Fruit fly (Drosophila melanogaster) whole organism, embryonic: ENCODE data around the gene Zw.

Experiments used
- Awh ChIP-seq: fragments of 200-800 bp; sonication (Bioruptor generic); IDR thresholded peaks from 2 replicates; pipeline ENCODE4, ENCODE4 v1.3.6; 2022; ENCODE audit warnings: missing biosample characterization, missing genetic modification characterization
- CG11696 ChIP-seq: fragments of 200-800 bp; sonication (Bioruptor generic); IDR thresholded peaks from 2 replicates; pipeline ENCODE4 v1.3.6; 2022; ENCODE audit warnings: missing biosample characterization, missing genetic modification characterization
- CG13624 ChIP-seq: fragments of 200-800 bp; sonication (Bioruptor generic); optimal IDR thresholded peaks from 2 replicates; lab custom pipeline; 2016; ENCODE audit warnings: missing biosample characterization, missing genetic modification characterization
- CG17186 ChIP-seq: fragments of 200-800 bp; sonication (Bioruptor generic); optimal IDR thresholded peaks from 3 replicates; lab custom pipeline; 2017; ENCODE audit warnings: missing biosample characterization, missing genetic modification reagents, missing genetic modification characterization
- CG17385 ChIP-seq: fragments of 200-800 bp; sonication (Bioruptor generic); optimal IDR thresholded peaks from 3 replicates; lab custom pipeline; 2018; ENCODE audit warnings: missing biosample characterization, mild to moderate bottlenecking, missing genetic modification characterization
- CG17802 ChIP-seq: fragments of 200-800 bp; sonication (Bioruptor generic); optimal IDR thresholded peaks from 2 replicates; lab custom pipeline; 2018; ENCODE audit warnings: missing biosample characterization, mild to moderate bottlenecking, missing genetic modification characterization, moderate library complexity
- CG17829 ChIP-seq: fragments of 200-800 bp; optimal IDR thresholded peaks from 2 replicates; lab custom pipeline; 2019; ENCODE audit warnings: missing biosample characterization, mild to moderate bottlenecking, missing genetic modification characterization, moderate library complexity
- CG1832 ChIP-seq: fragments of 200-800 bp; sonication (Bioruptor generic); optimal IDR thresholded peaks from 2 replicates; lab custom pipeline; 2017; ENCODE audit warnings: missing biosample characterization, mild to moderate bottlenecking, missing genetic modification characterization, inconsistent platforms
- CG18619 ChIP-seq: fragments of 200-800 bp; sonication (Bioruptor generic); optimal IDR thresholded peaks from 3 replicates; lab custom pipeline; 2017; ENCODE audit warnings: missing biosample characterization, mild to moderate bottlenecking, missing genetic modification characterization
- CG2129 ChIP-seq: fragments of 200-800 bp; sonication (Bioruptor generic); IDR thresholded peaks from 2 replicates; pipeline ENCODE4 v1.3.6; 2022; ENCODE audit warnings: missing biosample characterization, missing genetic modification characterization; ENCODE audit not compliant: partially characterized antibody
- CG31441 ChIP-seq: fragments of 200-800 bp; sonication (Bioruptor generic); IDR thresholded peaks from 2 replicates; pipeline ENCODE4 v1.3.6; 2022; ENCODE audit warnings: missing biosample characterization, missing genetic modification characterization
- CG34422 ChIP-seq: fragments of 200-800 bp; sonication (Bioruptor generic); IDR thresholded peaks from 3 replicates; pipeline ENCODE4 v1.3.6; 2022; ENCODE audit warnings: missing biosample characterization, missing genetic modification characterization
- CG4820 ChIP-seq: fragments of 200-800 bp; sonication (Bioruptor generic); optimal IDR thresholded peaks from 3 replicates; lab custom pipeline; 2016; ENCODE audit warnings: missing biosample characterization, missing genetic modification characterization
- CG6791 ChIP-seq: fragments of 200-800 bp; sonication (Bioruptor generic); IDR thresholded peaks from 3 replicates; pipeline ENCODE4 v1.3.6; 2022; ENCODE audit warnings: missing biosample characterization, missing genetic modification characterization; ENCODE audit not compliant: partially characterized antibody
- CG7745 ChIP-seq: fragments of 200-800 bp; sonication (Bioruptor generic); optimal IDR thresholded peaks from 2 replicates; lab custom pipeline; 2018; ENCODE audit warnings: missing biosample characterization, mild to moderate bottlenecking, missing genetic modification characterization, moderate library complexity
- CG9797 ChIP-seq: fragments of 200-800 bp; sonication (Bioruptor generic); optimal IDR thresholded peaks from 3 replicates; lab custom pipeline; 2018; ENCODE audit warnings: missing biosample characterization, mild to moderate bottlenecking, missing genetic modification characterization
- Dll ChIP-seq: fragments of 200-800 bp; sonication (Bioruptor generic); IDR thresholded peaks from 4 replicates; pipeline ENCODE4 v1.3.6; 2022; ENCODE audit warnings: missing biosample characterization, missing genetic modification characterization; ENCODE audit not compliant: partially characterized antibody
- Doc3 ChIP-seq: fragments of 200-800 bp; sonication (Bioruptor generic); IDR thresholded peaks from 3 replicates; pipeline ENCODE4 v1.3.6; 2022; ENCODE audit warnings: missing biosample characterization, missing genetic modification characterization; ENCODE audit not compliant: partially characterized antibody
- Dref ChIP-seq: fragments of 200-800 bp; sonication (Bioruptor generic); IDR thresholded peaks from 2 replicates; pipeline ENCODE4 v1.3.6; 2022; ENCODE audit warnings: missing biosample characterization, missing genetic modification characterization
- Drgx ChIP-seq: fragments of 200-800 bp; sonication (Bioruptor generic); IDR thresholded peaks from 2 replicates; pipeline ENCODE4 v1.3.6; 2022; ENCODE audit warnings: missing biosample characterization, missing genetic modification characterization
- E2f2 ChIP-seq: fragments of 200-800 bp; sonication (Bioruptor generic); IDR thresholded peaks from 2 replicates; pipeline ENCODE4 v1.3.6; 2022; ENCODE audit warnings: missing biosample characterization, missing genetic modification characterization
- HLH4C ChIP-seq: fragments of 200-800 bp; sonication (Bioruptor generic); IDR thresholded peaks from 3 replicates; pipeline ENCODE4 v1.3.6; 2022; ENCODE audit warnings: missing biosample characterization, missing genetic modification characterization; ENCODE audit not compliant: partially characterized antibody
- Hey ChIP-seq: fragments of 200-800 bp; sonication (Bioruptor generic); optimal IDR thresholded peaks from 3 replicates; lab custom pipeline; 2018; ENCODE audit warnings: missing biosample characterization, mild to moderate bottlenecking, missing genetic modification characterization
- MBD-R2 ChIP-seq: fragments of 200-800 bp; sonication (Bioruptor generic); IDR thresholded peaks from 2 replicates; pipeline ENCODE4 v1.3.6; 2022; ENCODE audit warnings: missing biosample characterization, missing genetic modification characterization
- Med ChIP-seq: fragments of 200-800 bp; sonication (Bioruptor generic); peaks from one replicate; lab custom pipeline; 2016; ENCODE audit warnings: missing biosample characterization, missing genetic modification characterization, mild to moderate bottlenecking, inconsistent platforms, moderate library complexity
- NFAT ChIP-seq: fragments of 200-800 bp; sonication (Bioruptor generic); IDR thresholded peaks from 2 replicates; pipeline ENCODE4 v1.3.6; 2022; ENCODE audit warnings: missing biosample characterization, missing genetic modification characterization
- Poxn ChIP-seq: fragments of 200-800 bp; sonication (Bioruptor generic); IDR thresholded peaks from 2 replicates; pipeline ENCODE4 v1.3.6; 2022; ENCODE audit warnings: missing biosample characterization, missing genetic modification characterization
- Scr ChIP-seq: fragments of 200-800 bp; sonication (Bioruptor generic); IDR thresholded peaks from 2 replicates; pipeline ENCODE4 v1.3.6; 2022; ENCODE audit warnings: missing biosample characterization, missing genetic modification characterization; ENCODE audit not compliant: partially characterized antibody
- bbx ChIP-seq: fragments of 200-800 bp; sonication (Bioruptor generic); IDR thresholded peaks from 2 replicates; pipeline ENCODE4 v1.3.6; 2022; ENCODE audit warnings: missing biosample characterization, missing genetic modification characterization; ENCODE audit not compliant: partially characterized antibody
- bsh ChIP-seq, 2 experiments: fragments of 200-800 bp; sonication (Bioruptor generic); optimal IDR thresholded peaks; 2 replicates each; lab custom pipeline; 2017 to 2018; ENCODE audit warnings: mild to moderate bottlenecking in 2 of 2, missing biosample characterization in 2 of 2, missing genetic modification characterization in 2 of 2, moderate library complexity in 1 of 2
- crp ChIP-seq, 2 experiments: fragments of 200-800 bp; sonication (Bioruptor generic); optimal IDR thresholded peaks; 2 replicates in 1 of 2; 3 replicates in 1 of 2; lab custom pipeline; 2017; ENCODE audit warnings: missing biosample characterization in 2 of 2, missing genetic modification characterization in 2 of 2, mild to moderate bottlenecking in 1 of 2, moderate library complexity in 1 of 2
- dm ChIP-seq: fragments of 200-800 bp; sonication (Bioruptor generic); optimal IDR thresholded peaks from 3 replicates; lab custom pipeline; 2016; ENCODE audit warnings: missing biosample characterization, missing genetic modification characterization
- ewg ChIP-seq: fragments of 200-800 bp; sonication (Bioruptor generic); optimal IDR thresholded peaks from 3 replicates; lab custom pipeline; 2017; ENCODE audit warnings: mild to moderate bottlenecking, missing biosample characterization, missing genetic modification reagents, missing genetic modification characterization
- ftz-f1 ChIP-seq: fragments of 200-800 bp; sonication (Bioruptor generic); optimal IDR thresholded peaks from 2 replicates; lab custom pipeline; 2016; ENCODE audit warnings: missing biosample characterization, missing genetic modification characterization
- hbn ChIP-seq: fragments of 200-800 bp; sonication (Bioruptor generic); IDR thresholded peaks from 2 replicates; pipeline ENCODE4 v1.3.6; 2022; ENCODE audit warnings: missing biosample characterization, missing genetic modification characterization; ENCODE audit not compliant: partially characterized antibody
- her ChIP-seq: fragments of 200-800 bp; sonication (Bioruptor generic); optimal IDR thresholded peaks from 2 replicates; lab custom pipeline; 2016; ENCODE audit warnings: missing biosample characterization, missing genetic modification characterization
- knrl ChIP-seq: fragments of 200-800 bp; sonication (Bioruptor generic); IDR thresholded peaks from 3 replicates; pipeline ENCODE4 v1.3.6; 2022; ENCODE audit warnings: missing biosample characterization, missing genetic modification characterization; ENCODE audit not compliant: partially characterized antibody
- nerfin-1 ChIP-seq: fragments of 200-800 bp; sonication (Bioruptor generic); optimal IDR thresholded peaks from 3 replicates; lab custom pipeline; 2019; ENCODE audit warnings: missing biosample characterization, mild to moderate bottlenecking, missing genetic modification characterization, moderate library complexity
- nerfin-2 ChIP-seq: fragments of 200-800 bp; sonication (Bioruptor generic); IDR thresholded peaks from 2 replicates; pipeline ENCODE4 v1.3.6; 2022; ENCODE audit warnings: missing biosample characterization, missing genetic modification characterization; ENCODE audit not compliant: partially characterized antibody
- nmo ChIP-seq: fragments of 200-800 bp; sonication (Bioruptor generic); optimal IDR thresholded peaks from 2 replicates; lab custom pipeline; 2018; ENCODE audit warnings: missing biosample characterization, mild to moderate bottlenecking, missing genetic modification characterization, moderate library complexity
- org-1 ChIP-seq: fragments of 200-800 bp; sonication (Bioruptor generic); optimal IDR thresholded peaks from 2 replicates; lab custom pipeline; 2017; ENCODE audit warnings: missing biosample characterization, missing genetic modification characterization
- pfk ChIP-seq: fragments of 200-800 bp; sonication (Bioruptor generic); optimal IDR thresholded peaks from 2 replicates; lab custom pipeline; 2018; ENCODE audit warnings: missing biosample characterization, mild to moderate bottlenecking, missing genetic modification characterization, moderate library complexity
- phol ChIP-seq: fragments of 200-800 bp; sonication (Bioruptor generic); optimal IDR thresholded peaks from 3 replicates; lab custom pipeline; 2018; ENCODE audit warnings: missing biosample characterization, mild to moderate bottlenecking, missing genetic modification characterization, moderate library complexity
- stwl ChIP-seq: fragments of 200-800 bp; sonication (Bioruptor generic); optimal IDR thresholded peaks from 3 replicates; lab custom pipeline; 2018; ENCODE audit warnings: missing biosample characterization, mild to moderate bottlenecking, missing genetic modification characterization, moderate library complexity
- tap ChIP-seq: fragments of 200-800 bp; optimal IDR thresholded peaks from 3 replicates; lab custom pipeline; 2019; ENCODE audit warnings: missing biosample characterization, mild to moderate bottlenecking, missing genetic modification characterization, moderate library complexity
- tna ChIP-seq: fragments of 200-800 bp; sonication (Bioruptor generic); IDR thresholded peaks from 2 replicates; pipeline ENCODE4 v1.3.6; 2022; ENCODE audit warnings: missing biosample characterization, missing genetic modification characterization; ENCODE audit not compliant: partially characterized antibody
- trem ChIP-seq: fragments of 200-800 bp; optimal IDR thresholded peaks from 3 replicates; lab custom pipeline; 2019; ENCODE audit warnings: missing biosample characterization, mild to moderate bottlenecking, missing genetic modification characterization, moderate library complexity
- tx ChIP-seq: fragments of 200-800 bp; sonication (Bioruptor generic); optimal IDR thresholded peaks from 2 replicates; lab custom pipeline; 2016; ENCODE audit warnings: missing biosample characterization, missing genetic modification characterization

The Zw gene

dm6 chrX:19622924-19623323 is 44.1 kb upstream of the Zw start, which contains the start of the genes Naa20A and MKP-4 (continued):
- peak; percentile 60 for TF ChIP-seq tna (GFP tag; lab: Robert Waterston, UW)
- TF ChIP-seq HLH4C (GFP tag; lab: Robert Waterston, UW) = peak; percentile 73
- no peak for TF ChIP-seq Awh (GFP tag; lab: Robert Waterston, UW)
- peak; percentile 68 for TF ChIP-seq ftz-f1
- TF ChIP-seq CG18619 (GFP tag; lab: Kevin White, UChicago) = no peak
- TF ChIP-seq CG34422 (GFP tag; lab: Robert Waterston, UW) = no peak
- no peak for TF ChIP-seq Poxn (GFP tag; lab: Robert Waterston, UW)
- peak; percentile 12 for TF ChIP-seq nmo
- TF ChIP-seq stwl (tag; lab: Kevin White, UChicago) = peak; percentile 48
- peak; percentile 61; the same call in 1 of the 2 replicates for TF ChIP-seq E2f2
- no peak for TF ChIP-seq CG31441 (GFP tag; lab: Robert Waterston, UW)
- TF ChIP-seq crp (GFP tag; optimal IDR thresholded peaks at IDR 0.05; lab: Kevin White, UChicago) = peak in 1 of 2 experiments; percentile 69
- no peak for TF ChIP-seq tx (GFP tag; lab: Kevin White, UChicago)
- peak; percentile 83 for TF ChIP-seq CG9797 (GFP tag; lab: Kevin White, UChicago)
- TF ChIP-seq Scr (GFP tag; lab: Robert Waterston, UW) = peak; percentile 73
- peak; percentile 76 for TF ChIP-seq bbx (GFP tag; lab: Robert Waterston, UW)
- TF ChIP-seq bsh (GFP tag; optimal IDR thresholded peaks at IDR 0.05; lab: Kevin White, UChicago) = no peak
- TF ChIP-seq ewg = peak; percentile 7
- peak; percentile 87 for TF ChIP-seq Med (GFP tag; lab: Kevin White, UChicago)
- TF ChIP-seq dm = peak; percentile 40
- TF ChIP-seq CG13624 (GFP tag; lab: Kevin White, UChicago) = peak; percentile 31
- TF ChIP-seq Dref = peak; percentile 87
- peak; percentile 67 for TF ChIP-seq hbn (GFP tag; lab: Robert Waterston, UW)
- TF ChIP-seq Drgx (GFP tag; lab: Robert Waterston, UW) = no peak
- peak; percentile 68 for TF ChIP-seq CG6791 (GFP tag; lab: Robert Waterston, UW)
- no peak for TF ChIP-seq CG7745
- TF ChIP-seq CG17385 (GFP tag; lab: Kevin White, UChicago) = peak; percentile 82
- TF ChIP-seq CG17829 (tag; lab: Kevin White, UChicago) = peak; percentile 5
- TF ChIP-seq pfk (GFP tag; lab: Kevin White, UChicago) = peak; percentile 23
- TF ChIP-seq CG4820 (GFP tag; lab: Kevin White, UChicago) = no peak
- peak; percentile 95 for TF ChIP-seq MBD-R2 (GFP tag; lab: Robert Waterston, UW)
- TF ChIP-seq NFAT (GFP tag; lab: Robert Waterston, UW) = 0 out of 2 replicates have a peak, but pooled peaks have one; percentile 14
- TF ChIP-seq Doc3 (GFP tag; lab: Robert Waterston, UW) = peak; percentile 58; the same call in 1 of the 3 replicates
- TF ChIP-seq CG11696 (GFP tag; lab: Robert Waterston, UW) = peak; percentile 52; the same call in 1 of the 2 replicates
- TF ChIP-seq knrl = peak; percentile 68
- TF ChIP-seq CG17802 (tag; lab: Kevin White, UChicago) = peak; percentile 96
- peak; percentile 73 for TF ChIP-seq Dll (GFP tag; lab: Robert Waterston, UW)
- TF ChIP-seq phol (tag; lab: Kevin White, UChicago) = peak; percentile 12
- peak; percentile 28; the same call in 1 of the 2 replicates for TF ChIP-seq CG2129
- 0 out of 2 replicates have a peak, but pooled peaks have one; percentile 30 for TF ChIP-seq nerfin-2 (GFP tag; lab: Robert Waterston, UW)
- no peak for TF ChIP-seq CG1832 (GFP tag; lab: Kevin White, UChicago)
- no peak for TF ChIP-seq tap (tag; lab: Kevin White, UChicago)
- TF ChIP-seq Hey (tag; lab: Kevin White, UChicago) = no peak
- peak; percentile 38 for TF ChIP-seq nerfin-1 (tag; lab: Kevin White, UChicago)
- peak; percentile 26 for TF ChIP-seq trem
- peak; percentile 75 for TF ChIP-seq CG17186 (GFP tag; lab: Kevin White, UChicago)
- no peak for TF ChIP-seq org-1 (GFP tag; lab: Kevin White, UChicago)
- TF ChIP-seq her (GFP tag; lab: Kevin White, UChicago) = peak; percentile 38
